Fruit fly (Drosophila melanogaster): ENCODE results near the gene CG13847.

- TF ChIP-seq ttk (optimal IDR thresholded peaks at IDR 0.05): no peak
- TF ChIP-seq h (optimal IDR thresholded peaks at IDR 0.05): no peak
These were observed 38.8 kb downstream of the CG13847 start for dm6 chr3R:22397068-22397700.
